Worm (Caenorhabditis elegans): ENCODE measurements around the gene swt-5.

The swt-5 gene

ce11 chrV:9471675-9472074, 29.5 kb upstream of the swt-5 start, which contains the start of gene flp-6:
Gene flp-6, plus strand, starts transcription at chrV:9471975.
- TF ChIP-seq ama-1 (optimal IDR thresholded peaks at IDR 0.05): no peak
- TF ChIP-seq ceh-36 (tag; optimal IDR thresholded peaks at IDR 0.05): no peak
- TF ChIP-seq tbx-11 (GFP tag; IDR thresholded peaks at IDR 0.05): no peak
- no peak for TF ChIP-seq aly-1 (tag; optimal IDR thresholded peaks at IDR 0.05)
- no peak for TF ChIP-seq B0310.2 (tag; optimal IDR thresholded peaks at IDR 0.05)
- TF ChIP-seq scrt-1 (GFP tag; IDR thresholded peaks at IDR 0.05): no peak
- no peak for TF ChIP-seq flt-1 (GFP tag; IDR thresholded peaks at IDR 0.05)
- TF ChIP-seq F13C5.2 (tag; optimal IDR thresholded peaks at IDR 0.05): no peak
- no peak for TF ChIP-seq hmbx-1 (tag; optimal IDR thresholded peaks at IDR 0.05)
- TF ChIP-seq pes-1 (GFP tag; IDR thresholded peaks at IDR 0.05): no peak
- TF ChIP-seq ets-7 (tag; optimal IDR thresholded peaks at IDR 0.05): no peak
- TF ChIP-seq hmg-4 (GFP tag; optimal IDR thresholded peaks at IDR 0.05): no peak
- TF ChIP-seq tbx-37 (GFP tag; conservative IDR thresholded peaks at IDR 0.05): no peak
- TF ChIP-seq tra-4 (tag; optimal IDR thresholded peaks at IDR 0.05): no peak
- TF ChIP-seq ceh-13 (GFP tag; optimal IDR thresholded peaks at IDR 0.05): no peak
- no peak for TF ChIP-seq sea-1 (GFP tag; conservative IDR thresholded peaks at IDR 0.05)
- TF ChIP-seq hnd-1 (tag; optimal IDR thresholded peaks at IDR 0.05): no peak

ce11 chrV:9473924-9474323, 27.3 kb upstream of the swt-5 start:
- no peak for TF ChIP-seq aly-1 (tag; optimal IDR thresholded peaks at IDR 0.05)
- no peak for TF ChIP-seq hnd-1 (tag; optimal IDR thresholded peaks at IDR 0.05)
- no peak for TF ChIP-seq scrt-1 (GFP tag; IDR thresholded peaks at IDR 0.05)
- TF ChIP-seq hmg-4 (GFP tag; optimal IDR thresholded peaks at IDR 0.05): no peak
- no peak for TF ChIP-seq ceh-36 (tag; optimal IDR thresholded peaks at IDR 0.05)
- no peak for TF ChIP-seq flt-1 (GFP tag; IDR thresholded peaks at IDR 0.05)

- TF ChIP-seq aly-1 (tag; optimal IDR thresholded peaks at IDR 0.05) (no peak), ama-1 (optimal IDR thresholded peaks at IDR 0.05) (no peak), tbx-37 (GFP tag; conservative IDR thresholded peaks at IDR 0.05) (no peak), hmbx-1 (tag; optimal IDR thresholded peaks at IDR 0.05) (no peak), flt-1 (GFP tag; IDR thresholded peaks at IDR 0.05) (no peak)
Measured at ce11 chrV:9477863-9478262, 23.3 kb upstream of the swt-5 start, which contains the start of gene nas-3. Gene nas-3, plus strand, starts transcription at chrV:9478163.

ce11 chrV:9480566-9480965, 20.6 kb upstream of the swt-5 start, which contains the start of gene K06A4.6:
Gene K06A4.6, minus strand, starts transcription at chrV:9480666.
- TF ChIP-seq tbx-37 (GFP tag; conservative IDR thresholded peaks at IDR 0.05): no peak
- no peak for TF ChIP-seq flt-1 (GFP tag; IDR thresholded peaks at IDR 0.05)
- no peak for TF ChIP-seq ets-7 (tag; optimal IDR thresholded peaks at IDR 0.05)
- no peak for TF ChIP-seq F13C5.2 (tag; optimal IDR thresholded peaks at IDR 0.05)
- no peak for TF ChIP-seq scrt-1 (GFP tag; IDR thresholded peaks at IDR 0.05)
- TF ChIP-seq sea-1 (GFP tag; conservative IDR thresholded peaks at IDR 0.05): no peak
- TF ChIP-seq ceh-13 (GFP tag; optimal IDR thresholded peaks at IDR 0.05): no peak
- TF ChIP-seq hmg-4 (GFP tag; optimal IDR thresholded peaks at IDR 0.05): no peak
- no peak for TF ChIP-seq tbx-11 (GFP tag; IDR thresholded peaks at IDR 0.05)
- no peak for TF ChIP-seq ceh-36 (tag; optimal IDR thresholded peaks at IDR 0.05)
- no peak for TF ChIP-seq B0310.2 (tag; optimal IDR thresholded peaks at IDR 0.05)
- no peak for TF ChIP-seq hnd-1 (tag; optimal IDR thresholded peaks at IDR 0.05)
- no peak for TF ChIP-seq ama-1 (optimal IDR thresholded peaks at IDR 0.05)

- no peak for TF ChIP-seq B0310.2 (tag; optimal IDR thresholded peaks at IDR 0.05)
- TF ChIP-seq hmbx-1 (tag; optimal IDR thresholded peaks at IDR 0.05): no peak
- no peak for TF ChIP-seq ama-1 (optimal IDR thresholded peaks at IDR 0.05)
- no peak for TF ChIP-seq F13C5.2 (tag; optimal IDR thresholded peaks at IDR 0.05)
- TF ChIP-seq scrt-1 (GFP tag; IDR thresholded peaks at IDR 0.05): no peak
- no peak for TF ChIP-seq sea-1 (GFP tag; conservative IDR thresholded peaks at IDR 0.05)
- no peak for TF ChIP-seq tbx-37 (GFP tag; conservative IDR thresholded peaks at IDR 0.05)
- no peak for TF ChIP-seq ceh-13 (GFP tag; optimal IDR thresholded peaks at IDR 0.05)
- TF ChIP-seq hnd-1 (tag; optimal IDR thresholded peaks at IDR 0.05): no peak
- TF ChIP-seq pes-1 (GFP tag; IDR thresholded peaks at IDR 0.05): no peak
- TF ChIP-seq ceh-36 (tag; optimal IDR thresholded peaks at IDR 0.05): no peak
- TF ChIP-seq hmg-4 (GFP tag; optimal IDR thresholded peaks at IDR 0.05): no peak
- no peak for TF ChIP-seq flt-1 (GFP tag; IDR thresholded peaks at IDR 0.05)
- no peak for TF ChIP-seq aly-1 (tag; optimal IDR thresholded peaks at IDR 0.05)
Measured at ce11 chrV:9483738-9484256, 17.4 kb upstream of the swt-5 start, which contains the start of gene K06A4.2. Gene K06A4.2, plus strand, starts transcription at chrV:9484206.

DNA sequence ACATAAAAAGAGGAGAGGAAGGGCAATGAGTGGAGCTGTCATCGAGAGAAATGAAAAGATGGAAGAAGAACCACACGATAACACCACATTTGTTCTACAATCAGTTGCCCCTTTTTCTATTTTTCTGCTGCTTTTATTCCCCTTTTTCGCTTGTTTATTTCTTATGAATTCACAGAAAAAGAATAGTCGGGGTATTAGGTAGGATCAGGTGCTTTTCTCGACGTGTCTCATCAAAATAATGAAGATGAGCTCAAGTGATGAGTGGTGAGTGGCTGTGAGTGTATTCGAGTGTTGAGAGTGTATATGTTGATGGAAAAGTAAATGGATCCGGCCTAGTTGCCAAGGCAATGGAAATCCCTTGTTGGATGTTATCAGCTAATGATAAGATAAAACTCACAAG, 15.7 kb upstream of the swt-5 start:
- no peak for TF ChIP-seq hmbx-1 (tag; optimal IDR thresholded peaks at IDR 0.05)
- no peak for TF ChIP-seq hmg-4 (GFP tag; optimal IDR thresholded peaks at IDR 0.05)
- no peak for TF ChIP-seq pes-1 (GFP tag; IDR thresholded peaks at IDR 0.05)
- no peak for TF ChIP-seq tbx-11 (GFP tag; IDR thresholded peaks at IDR 0.05)
- TF ChIP-seq ceh-36 (tag; optimal IDR thresholded peaks at IDR 0.05): no peak
- no peak for TF ChIP-seq scrt-1 (GFP tag; IDR thresholded peaks at IDR 0.05)

ce11 chrV:9489411-9489810, 11.8 kb upstream of the swt-5 start, which contains the start of gene K06A4.10:
Gene K06A4.10, minus strand, starts transcription at chrV:9489800.
- TF ChIP-seq hmbx-1 (tag; optimal IDR thresholded peaks at IDR 0.05): no peak
- no peak for TF ChIP-seq F13C5.2 (tag; optimal IDR thresholded peaks at IDR 0.05)
- no peak for TF ChIP-seq pes-1 (GFP tag; IDR thresholded peaks at IDR 0.05)
- TF ChIP-seq ceh-36 (tag; optimal IDR thresholded peaks at IDR 0.05): no peak
- no peak for TF ChIP-seq tra-4 (tag; optimal IDR thresholded peaks at IDR 0.05)
- TF ChIP-seq B0310.2 (tag; optimal IDR thresholded peaks at IDR 0.05): no peak
- TF ChIP-seq hmg-4 (GFP tag; optimal IDR thresholded peaks at IDR 0.05): no peak
- no peak for TF ChIP-seq tbx-37 (GFP tag; conservative IDR thresholded peaks at IDR 0.05)
- no peak for TF ChIP-seq tbx-11 (GFP tag; IDR thresholded peaks at IDR 0.05)
- TF ChIP-seq ceh-13 (GFP tag; optimal IDR thresholded peaks at IDR 0.05): no peak
- TF ChIP-seq scrt-1 (GFP tag; IDR thresholded peaks at IDR 0.05): no peak
- no peak for TF ChIP-seq hnd-1 (tag; optimal IDR thresholded peaks at IDR 0.05)
- TF ChIP-seq ama-1 (optimal IDR thresholded peaks at IDR 0.05): no peak

Measured in whole organism, early embryonic.